Worm (Caenorhabditis elegans) whole organism, L1 larva: ENCODE data around the gene C01G5.9.

ENCODE experiments used
- aly-2 ChIP-seq: fragments of 150-350 bp; optimal IDR thresholded peaks from 2 replicates; lab custom pipeline; 2014; ENCODE audit warnings: missing biosample characterization, missing genetic modification characterization
- ceh-82 ChIP-seq, 3 experiments: fragments of 150-350 bp in 1 of 3; sonication (generic microtip) in 2 of 3; optimal IDR thresholded peaks; 2 replicates each; lab custom pipeline; 2014 to 2017; ENCODE audit warnings: missing biosample characterization in 3 of 3, missing genetic modification characterization in 3 of 3
- mdl-1 ChIP-seq, 2 experiments: fragments of 150-350 bp; optimal IDR thresholded peaks; 2 replicates each; lab custom pipeline; 2014 to 2017; ENCODE audit warnings: missing biosample characterization in 2 of 2, missing genetic modification characterization in 2 of 2, inconsistent platforms in 1 of 2
- mef-2 ChIP-seq: fragments of 150-350 bp; optimal IDR thresholded peaks from 2 replicates; lab custom pipeline; 2014; ENCODE audit warnings: missing biosample characterization, missing genetic modification characterization
- snpc-4 ChIP-seq: fragments of 150-350 bp; optimal IDR thresholded peaks from 2 replicates; lab custom pipeline; 2014; ENCODE audit warnings: missing biosample characterization, missing genetic modification characterization

ce11 chrIV:6500843-6501242 is 18.9 kb upstream of the C01G5.9 start:
- TF ChIP-seq ceh-82 (tag; optimal IDR thresholded peaks at IDR 0.05; lab: Kevin White, UChicago) (no peak), mef-2 (no peak), aly-2 (tag; lab: Kevin White, UChicago) (no peak), snpc-4 (tag; lab: Kevin White, UChicago) (no peak), mdl-1 (tag; optimal IDR thresholded peaks at IDR 0.05; lab: Kevin White, UChicago) (peak in 1 of 2 experiments; percentile 62)
